Worm (Caenorhabditis elegans): ENCODE data around the gene B0034.2.
A peak's percentile ranks its signal among the peaks of the same experiment; 100 is the strongest.

The B0034.2 gene

ce11 chrII:5964962-5965361 is 20.8 kb upstream of the B0034.2 start:
- TF ChIP-seq nhr-21 (tag; optimal IDR thresholded peaks at IDR 0.05) (peak; percentile 16), ama-1 (optimal IDR thresholded peaks at IDR 0.05) (no peak), lin-39 (tag; optimal IDR thresholded peaks at IDR 0.05) (no peak), snpc-4 (tag; optimal IDR thresholded peaks at IDR 0.05) (no peak), dmd-4 (tag; optimal IDR thresholded peaks at IDR 0.05) (peak; percentile 54)

ce11 chrII:5962343-5962742 is 18.2 kb upstream of the B0034.2 start:
- peak in 1 of 2 experiments; percentile 6 for TF ChIP-seq lsy-2 (tag; optimal IDR thresholded peaks at IDR 0.05)
- TF ChIP-seq ama-1 (optimal IDR thresholded peaks at IDR 0.05), result no peak
- no peak for TF ChIP-seq dmd-4 (tag; optimal IDR thresholded peaks at IDR 0.05)
- no peak for TF ChIP-seq sma-3 (GFP tag; optimal IDR thresholded peaks at IDR 0.05)
- TF ChIP-seq zag-1 (tag; optimal IDR thresholded peaks at IDR 0.05), result peak; percentile 23
- TF ChIP-seq ceh-82 (tag; optimal IDR thresholded peaks at IDR 0.05), result no peak
- TF ChIP-seq sma-9 (GFP tag; optimal IDR thresholded peaks at IDR 0.05), result peak; percentile 34
- TF ChIP-seq sma-9 (tag; optimal IDR thresholded peaks at IDR 0.05), result no peak
- TF ChIP-seq nhr-77 (tag; optimal IDR thresholded peaks at IDR 0.05), result no peak
- TF ChIP-seq egl-27 (tag; optimal IDR thresholded peaks at IDR 0.05), result no peak
- TF ChIP-seq lin-11 (tag; optimal IDR thresholded peaks at IDR 0.05), result no peak
- no peak for TF ChIP-seq snpc-4 (tag; optimal IDR thresholded peaks at IDR 0.05)

ce11 chrII:5961317-5961716 is 17.1 kb upstream of the B0034.2 start, which contains the start of gene B0034.7:
B0034.7 (plus strand) TSS chrII:5961617.
- TF ChIP-seq lsy-2 (tag; optimal IDR thresholded peaks at IDR 0.05), result no peak
- no peak for TF ChIP-seq elt-3 (tag; optimal IDR thresholded peaks at IDR 0.05)
- TF ChIP-seq mbf-1 (tag; optimal IDR thresholded peaks at IDR 0.05), result no peak
- TF ChIP-seq crh-2 (tag; optimal IDR thresholded peaks at IDR 0.05), result no peak

ce11 chrII:5959575-5960119 is 15.5 kb upstream of the B0034.2 start:
- TF ChIP-seq nhr-23 (tag; optimal IDR thresholded peaks at IDR 0.05) (no peak), elt-3 (tag; optimal IDR thresholded peaks at IDR 0.05) (no peak), ceh-16 (tag; optimal IDR thresholded peaks at IDR 0.05) (no peak), nhr-21 (tag; optimal IDR thresholded peaks at IDR 0.05) (peak; percentile 52), lsy-2 (tag; optimal IDR thresholded peaks at IDR 0.05) (peak in 1 of 2 experiments; percentile 1)

ce11 chrII:5957803-5958367 is 13.7 kb upstream of the B0034.2 start:
- TF ChIP-seq C34F6.9 (tag; optimal IDR thresholded peaks at IDR 0.05), result peak; percentile 13
- no peak for TF ChIP-seq ztf-4 (tag; optimal IDR thresholded peaks at IDR 0.05)

ce11 chrII:5956583-5956982 is 12.4 kb upstream of the B0034.2 start, which contains the start of gene casy-1:
casy-1 (minus strand) TSS chrII:5956683.
- TF ChIP-seq ztf-4 (tag; optimal IDR thresholded peaks at IDR 0.05), result no peak
- TF ChIP-seq C34F6.9 (tag; optimal IDR thresholded peaks at IDR 0.05), result no peak
- TF ChIP-seq ama-1 (optimal IDR thresholded peaks at IDR 0.05), result no peak
- TF ChIP-seq fos-1 (tag; optimal IDR thresholded peaks at IDR 0.05), result no peak
- no peak for TF ChIP-seq sma-3 (GFP tag; optimal IDR thresholded peaks at IDR 0.05)
- no peak for TF ChIP-seq sma-9 (GFP tag; optimal IDR thresholded peaks at IDR 0.05)
- TF ChIP-seq sma-9 (tag; optimal IDR thresholded peaks at IDR 0.05), result no peak
- no peak for TF ChIP-seq nhr-11 (tag; optimal IDR thresholded peaks at IDR 0.05)
- no peak for TF ChIP-seq aly-2 (tag; optimal IDR thresholded peaks at IDR 0.05)

ce11 chrII:5955638-5956167 is 11.5 kb upstream of the B0034.2 start:
- TF ChIP-seq crh-2 (tag; optimal IDR thresholded peaks at IDR 0.05), result peak; percentile 0
- TF ChIP-seq nhr-237 (tag; optimal IDR thresholded peaks at IDR 0.05), result no peak
- no peak for TF ChIP-seq skn-1 (tag; optimal IDR thresholded peaks at IDR 0.05)
- TF ChIP-seq nhr-77 (tag; optimal IDR thresholded peaks at IDR 0.05), result no peak
- TF ChIP-seq C34F6.9 (tag; optimal IDR thresholded peaks at IDR 0.05), result peak; percentile 21
- TF ChIP-seq alr-1 (tag; optimal IDR thresholded peaks at IDR 0.05), result no peak
- peak; percentile 77 for TF ChIP-seq unc-55 (GFP tag; optimal IDR thresholded peaks at IDR 0.05)
- TF ChIP-seq lsy-2 (tag; optimal IDR thresholded peaks at IDR 0.05), result peak in 1 of 2 experiments; percentile 2
- TF ChIP-seq nhr-25 (tag; optimal IDR thresholded peaks at IDR 0.05), result no peak
- no peak for TF ChIP-seq ceh-16 (tag; optimal IDR thresholded peaks at IDR 0.05)
- peak; percentile 26 for TF ChIP-seq nhr-129 (tag; optimal IDR thresholded peaks at IDR 0.05)

All from whole organism, L2 larva.